Fruit fly (Drosophila melanogaster) whole organism, embryonic: ENCODE measurements around the gene Appl.
A peak's percentile ranks its signal among the peaks of the same experiment; 100 is the strongest.

Source experiments
- Atf6 ChIP-seq: fragments of 200-800 bp; sonication (Bioruptor generic); IDR thresholded peaks from 2 replicates; pipeline ENCODE4 v1.3.6; 2022; ENCODE audit warnings: missing biosample characterization, missing genetic modification characterization
- Bdp1 ChIP-seq: fragments of 200-800 bp; sonication (Bioruptor generic); optimal IDR thresholded peaks from 3 replicates; lab custom pipeline; 2016; ENCODE audit warnings: missing biosample characterization, missing genetic modification characterization
- CG1024 ChIP-seq: fragments of 200-800 bp; sonication (Bioruptor generic); IDR thresholded peaks from 2 replicates; pipeline ENCODE4 v1.3.6; 2022; ENCODE audit warnings: missing biosample characterization, missing genetic modification characterization
- CG10267 ChIP-seq: fragments of 200-800 bp; sonication (Bioruptor generic); optimal IDR thresholded peaks from 2 replicates; lab custom pipeline; 2018; ENCODE audit warnings: missing biosample characterization, mild to moderate bottlenecking, missing genetic modification characterization, moderate library complexity
- CG10366 ChIP-seq: fragments of 200-800 bp; sonication (Bioruptor generic); IDR thresholded peaks from 2 replicates; pipeline ENCODE4 v1.3.6; 2022; ENCODE audit warnings: missing biosample characterization, missing genetic modification characterization
- CG11456 ChIP-seq: fragments of 200-800 bp; sonication (Bioruptor generic); IDR thresholded peaks from 3 replicates; pipeline ENCODE4 v1.3.6; 2022; ENCODE audit warnings: missing biosample characterization, missing genetic modification characterization
- CG12391 ChIP-seq: fragments of 200-800 bp; sonication (Bioruptor generic); optimal IDR thresholded peaks from 3 replicates; lab custom pipeline; 2018; ENCODE audit warnings: missing biosample characterization, mild to moderate bottlenecking, missing genetic modification characterization, moderate library complexity
- CG14710 ChIP-seq: fragments of 200-800 bp; sonication (Bioruptor generic); optimal IDR thresholded peaks from 3 replicates; lab custom pipeline; 2019; ENCODE audit warnings: missing biosample characterization, mild to moderate bottlenecking, missing genetic modification characterization, moderate library complexity
- CG15601 ChIP-seq: fragments of 200-800 bp; sonication (Bioruptor generic); optimal IDR thresholded peaks from 3 replicates; lab custom pipeline; 2019; ENCODE audit warnings: missing biosample characterization, mild to moderate bottlenecking, missing genetic modification characterization, moderate library complexity
- CG1647 ChIP-seq: fragments of 200-800 bp; sonication (Bioruptor generic); optimal IDR thresholded peaks from 3 replicates; lab custom pipeline; 2016; ENCODE audit warnings: missing biosample characterization, missing genetic modification characterization
- CG2678 ChIP-seq: fragments of 200-800 bp; sonication (Bioruptor generic); optimal IDR thresholded peaks from 3 replicates; lab custom pipeline; 2019; ENCODE audit warnings: missing biosample characterization, mild to moderate bottlenecking, missing genetic modification characterization, moderate library complexity
- CG2875 ChIP-seq: fragments of 200-800 bp; sonication (Bioruptor generic); optimal IDR thresholded peaks from 2 replicates; lab custom pipeline; 2017; ENCODE audit warnings: missing biosample characterization, mild to moderate bottlenecking, missing genetic modification characterization, missing genetic modification reagents
- CG2889 ChIP-seq: fragments of 200-800 bp; sonication (Bioruptor generic); IDR thresholded peaks from 3 replicates; pipeline ENCODE4 v1.3.6; 2022; ENCODE audit warnings: missing biosample characterization, missing genetic modification characterization
- CG3726 ChIP-seq: fragments of 200-800 bp; sonication (Bioruptor generic); IDR thresholded peaks from 3 replicates; pipeline ENCODE4, ENCODE4 v1.3.6; 2022; ENCODE audit warnings: missing biosample characterization, missing genetic modification characterization
- CG4282 ChIP-seq: fragments of 200-800 bp; sonication (Bioruptor generic); optimal IDR thresholded peaks from 2 replicates; lab custom pipeline; 2016; ENCODE audit warnings: missing biosample characterization, missing genetic modification characterization
- CG4424 ChIP-seq: fragments of 200-800 bp; sonication (Bioruptor generic); optimal IDR thresholded peaks from 3 replicates; lab custom pipeline; 2016; ENCODE audit warnings: missing biosample characterization, missing genetic modification characterization
- CG5180 ChIP-seq: fragments of 200-800 bp; sonication (Bioruptor generic); optimal IDR thresholded peaks from 3 replicates; lab custom pipeline; 2017; ENCODE audit warnings: missing biosample characterization, missing genetic modification characterization, mild to moderate bottlenecking, moderate library complexity, missing genetic modification reagents
- CG6854 ChIP-seq: fragments of 200-800 bp; sonication (Bioruptor generic); optimal IDR thresholded peaks from 3 replicates; lab custom pipeline; 2017; ENCODE audit warnings: missing biosample characterization, mild to moderate bottlenecking, missing genetic modification characterization
- CG7271 ChIP-seq: fragments of 200-800 bp; sonication (Bioruptor generic); optimal IDR thresholded peaks from 2 replicates; lab custom pipeline; 2018; ENCODE audit warnings: missing biosample characterization, mild to moderate bottlenecking, missing genetic modification characterization, moderate library complexity
- CG7372 ChIP-seq: fragments of 200-800 bp; sonication (Bioruptor generic); IDR thresholded peaks from 2 replicates; pipeline ENCODE4 v1.3.6; 2022; ENCODE audit warnings: missing biosample characterization, missing genetic modification characterization
- CG8281 ChIP-seq: fragments of 200-800 bp; sonication (Bioruptor generic); optimal IDR thresholded peaks from 2 replicates; lab custom pipeline; 2018; ENCODE audit warnings: missing biosample characterization, mild to moderate bottlenecking, missing genetic modification characterization, moderate library complexity
- CG8388 ChIP-seq: fragments of 200-800 bp; sonication (Bioruptor generic); optimal IDR thresholded peaks from 2 replicates; lab custom pipeline; 2019; ENCODE audit warnings: missing biosample characterization, mild to moderate bottlenecking, missing genetic modification characterization, moderate library complexity
- CG8765 ChIP-seq: fragments of 200-800 bp; sonication (Bioruptor generic); IDR thresholded peaks from 2 replicates; pipeline ENCODE4 v1.3.6; 2022; ENCODE audit warnings: missing biosample characterization, missing genetic modification characterization
- CG9876 ChIP-seq: fragments of 200-800 bp; sonication (Bioruptor generic); optimal IDR thresholded peaks from 2 replicates; lab custom pipeline; 2016; ENCODE audit warnings: missing biosample characterization, missing genetic modification characterization
- Dbx ChIP-seq: fragments of 200-800 bp; sonication (Bioruptor generic); IDR thresholded peaks from 3 replicates; pipeline ENCODE4 v1.3.6; 2022; ENCODE audit warnings: missing biosample characterization, missing genetic modification characterization
- Dp ChIP-seq: fragments of 200-800 bp; sonication (Bioruptor generic); optimal IDR thresholded peaks from 2 replicates; lab custom pipeline; 2018; ENCODE audit warnings: missing biosample characterization, mild to moderate bottlenecking, missing genetic modification characterization, moderate library complexity
- Drgx ChIP-seq: fragments of 200-800 bp; sonication (Bioruptor generic); IDR thresholded peaks from 2 replicates; pipeline ENCODE4 v1.3.6; 2022; ENCODE audit warnings: missing biosample characterization, missing genetic modification characterization
- ERR ChIP-seq: fragments of 200-800 bp; sonication (Bioruptor generic); optimal IDR thresholded peaks from 2 replicates; lab custom pipeline; 2016; ENCODE audit warnings: missing biosample characterization, missing genetic modification characterization
- Ets65A ChIP-seq: fragments of 200-800 bp; sonication (Bioruptor generic); peaks from one replicate; lab custom pipeline; 2016; ENCODE audit warnings: missing biosample characterization, missing genetic modification characterization
- Gsc ChIP-seq: fragments of 200-800 bp; sonication (Bioruptor generic); IDR thresholded peaks from 2 replicates; pipeline ENCODE4 v1.3.6; 2022; ENCODE audit warnings: missing biosample characterization, missing genetic modification characterization
- HHEX ChIP-seq: fragments of 200-800 bp; sonication (Bioruptor generic); optimal IDR thresholded peaks from 3 replicates; lab custom pipeline; 2017; ENCODE audit warnings: missing biosample characterization, mild to moderate bottlenecking, missing genetic modification characterization, missing genetic modification reagents
- Hr51 ChIP-seq, 2 experiments: fragments of 200-800 bp; sonication (Bioruptor generic); optimal IDR thresholded peaks; 2 replicates in 1 of 2; 3 replicates in 1 of 2; lab custom pipeline; 2016 to 2018; ENCODE audit warnings: missing biosample characterization in 2 of 2, missing genetic modification characterization in 2 of 2, mild to moderate bottlenecking in 1 of 2, moderate library complexity in 1 of 2
- Med ChIP-seq: fragments of 200-800 bp; sonication (Bioruptor generic); peaks from one replicate; lab custom pipeline; 2016; ENCODE audit warnings: missing biosample characterization, missing genetic modification characterization, mild to moderate bottlenecking, inconsistent platforms, moderate library complexity
- Oaz ChIP-seq: fragments of 200-800 bp; sonication (Bioruptor generic); IDR thresholded peaks from 2 replicates; pipeline ENCODE4 v1.3.6; 2022; ENCODE audit warnings: missing biosample characterization, missing genetic modification characterization
- Pdp1 ChIP-seq, 2 experiments: fragments of 200-800 bp; sonication (Bioruptor generic); optimal IDR thresholded peaks; 3 replicates each; lab custom pipeline; 2016; ENCODE audit warnings: missing biosample characterization in 2 of 2, missing genetic modification characterization in 2 of 2, mild to moderate bottlenecking in 1 of 2, moderate library complexity in 1 of 2
- Ssrp ChIP-seq: fragments of 200-800 bp; sonication (Bioruptor generic); optimal IDR thresholded peaks from 2 replicates; lab custom pipeline; 2018; ENCODE audit warnings: missing biosample characterization, mild to moderate bottlenecking, missing genetic modification characterization, moderate library complexity
- Tbp ChIP-seq: fragments of >200 bp; optimal IDR thresholded peaks from 2 replicates; lab custom pipeline; 2018; ENCODE audit warnings: missing biosample characterization, missing genetic modification characterization
- caup ChIP-seq: fragments of 200-800 bp; sonication (Bioruptor generic); optimal IDR thresholded peaks from 3 replicates; lab custom pipeline; 2017; ENCODE audit warnings: missing biosample characterization, mild to moderate bottlenecking, missing genetic modification characterization, moderate library complexity; ENCODE audit not compliant: severe bottlenecking
- chm ChIP-seq: fragments of 200-800 bp; sonication (Bioruptor generic); IDR thresholded peaks from 2 replicates; pipeline ENCODE4 v1.3.6; 2022; ENCODE audit warnings: missing biosample characterization, missing genetic modification characterization
- dimm ChIP-seq: fragments of 200-800 bp; sonication (Bioruptor generic); IDR thresholded peaks from 2 replicates; pipeline ENCODE4 v1.3.6; 2022; ENCODE audit warnings: missing biosample characterization, missing genetic modification characterization
- dm ChIP-seq: fragments of 200-800 bp; sonication (Bioruptor generic); optimal IDR thresholded peaks from 3 replicates; lab custom pipeline; 2016; ENCODE audit warnings: missing biosample characterization, missing genetic modification characterization
- gcm2 ChIP-seq: fragments of 200-800 bp; sonication (Bioruptor generic); optimal IDR thresholded peaks from 2 replicates; lab custom pipeline; 2016; ENCODE audit warnings: missing biosample characterization, missing genetic modification characterization
- hbn ChIP-seq: fragments of 200-800 bp; sonication (Bioruptor generic); IDR thresholded peaks from 2 replicates; pipeline ENCODE4 v1.3.6; 2022; ENCODE audit warnings: missing biosample characterization, missing genetic modification characterization; ENCODE audit not compliant: partially characterized antibody
- inv ChIP-seq: fragments of 200-800 bp; sonication (Bioruptor generic); IDR thresholded peaks from 2 replicates; pipeline ENCODE4 v1.3.6; 2022; ENCODE audit warnings: missing biosample characterization, missing genetic modification characterization; ENCODE audit not compliant: partially characterized antibody
- maf-S ChIP-seq: fragments of 200-800 bp; sonication (Bioruptor generic); optimal IDR thresholded peaks from 2 replicates; lab custom pipeline; 2016; ENCODE audit warnings: missing biosample characterization, missing genetic modification characterization
- onecut ChIP-seq: fragments of 200-800 bp; sonication (Bioruptor generic); IDR thresholded peaks from 2 replicates; pipeline ENCODE4 v1.3.6; 2022; ENCODE audit warnings: missing biosample characterization, missing genetic modification characterization
- pho ChIP-seq: fragments of 200-800 bp; sonication (Bioruptor generic); optimal IDR thresholded peaks from 2 replicates; lab custom pipeline; 2016; ENCODE audit warnings: missing biosample characterization, missing genetic modification characterization
- toy ChIP-seq: fragments of 200-800 bp; sonication (Bioruptor generic); IDR thresholded peaks from 2 replicates; pipeline ENCODE4 v1.3.6; 2022; ENCODE audit warnings: missing biosample characterization, missing genetic modification characterization
- vnd ChIP-seq: fragments of 200-800 bp; sonication (Bioruptor generic); IDR thresholded peaks from 3 replicates; pipeline ENCODE4 v1.3.6; 2022; ENCODE audit warnings: missing biosample characterization, missing genetic modification characterization; ENCODE audit not compliant: partially characterized antibody

The Appl gene

DNA sequence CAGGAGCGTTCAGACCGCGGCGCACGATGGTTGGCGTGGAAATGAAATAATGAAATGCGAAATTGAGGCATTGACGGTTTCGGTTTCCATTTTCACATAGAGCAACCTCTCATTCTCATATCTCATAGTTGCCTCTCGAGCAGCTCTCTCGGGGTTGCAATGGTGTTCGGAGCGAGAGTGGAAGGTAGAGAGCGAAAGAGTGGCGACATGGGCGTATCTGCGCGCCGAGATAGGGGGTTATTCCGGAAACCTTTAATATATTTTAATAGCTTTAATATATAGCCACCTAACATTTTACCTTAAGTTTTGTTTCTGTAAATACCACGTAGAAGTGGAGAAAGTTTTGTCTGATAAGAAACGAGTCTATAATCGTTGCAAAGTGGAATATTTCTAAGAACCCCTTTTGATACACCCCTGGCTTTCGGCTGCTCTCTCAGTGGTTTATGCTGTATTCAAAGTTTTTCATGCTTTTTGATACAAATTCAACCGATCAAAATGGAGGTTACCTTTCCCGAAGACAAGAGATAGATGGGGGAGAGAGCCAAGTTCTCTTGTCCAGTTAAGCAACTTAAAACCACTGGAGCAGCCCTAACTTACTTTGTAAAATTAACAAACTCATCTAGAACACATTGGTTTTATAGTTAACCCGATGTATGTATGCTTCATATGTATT, 7.0 kb upstream of the Appl start, which contains the start of gene elav (continued):
- TF ChIP-seq CG5180 (GFP tag; lab: Kevin White, UChicago) (peak; percentile 93), Dbx (GFP tag; lab: Robert Waterston, UW) (peak; percentile 99), CG9876 (GFP tag; lab: Kevin White, UChicago) (peak; percentile 87), Tbp (no peak), caup (GFP tag; lab: Kevin White, UChicago) (peak; percentile 99), ERR (GFP tag; lab: Kevin White, UChicago) (peak; percentile 93), CG2875 (GFP tag; lab: Kevin White, UChicago) (peak; percentile 98), CG6854 (GFP tag; lab: Kevin White, UChicago) (peak; percentile 99), Hr51 (GFP tag; optimal IDR thresholded peaks at IDR 0.05; lab: Kevin White, UChicago) (peak; percentile 98 to 99), CG15601 (peak; percentile 98), Oaz (GFP tag; lab: Robert Waterston, UW) (peak; percentile 97), Bdp1 (GFP tag; lab: Kevin White, UChicago) (peak; percentile 92), toy (GFP tag; lab: Robert Waterston, UW) (peak; percentile 96), CG1647 (GFP tag; lab: Kevin White, UChicago) (peak; percentile 96), Dp (GFP tag; lab: Kevin White, UChicago) (peak; percentile 37), inv (GFP tag; lab: Robert Waterston, UW) (no peak), CG8281 (tag; lab: Kevin White, UChicago) (peak; percentile 100), Med (GFP tag; lab: Kevin White, UChicago) (peak; percentile 99), CG1024 (GFP tag; lab: Robert Waterston, UW) (peak; percentile 90), CG7372 (peak; percentile 98), Gsc (GFP tag; lab: Robert Waterston, UW) (peak; percentile 91), CG8765 (GFP tag; lab: Robert Waterston, UW) (peak; percentile 97), CG3726 (peak; percentile 96), Drgx (GFP tag; lab: Robert Waterston, UW) (peak; percentile 99), dimm (GFP tag; lab: Robert Waterston, UW) (peak; percentile 91), hbn (peak; percentile 23; the same call in 1 of the 2 replicates), Pdp1 (GFP tag; optimal IDR thresholded peaks at IDR 0.05; lab: Kevin White, UChicago) (peak; percentile 96 to 98), CG10267 (tag; lab: Kevin White, UChicago) (peak; percentile 97), pho (peak; percentile 96), gcm2 (GFP tag; lab: Kevin White, UChicago) (peak; percentile 96), maf-S (GFP tag; lab: Kevin White, UChicago) (peak; percentile 96), CG2678 (tag; lab: Kevin White, UChicago) (peak; percentile 99), CG14710 (peak; percentile 98), Atf6 (GFP tag; lab: Robert Waterston, UW) (peak; percentile 99), Ets65A (GFP tag; lab: Kevin White, UChicago) (peak; percentile 98), CG12391 (tag; lab: Kevin White, UChicago) (peak; percentile 99), onecut (GFP tag; lab: Robert Waterston, UW) (peak; percentile 97), CG10366 (GFP tag; lab: Robert Waterston, UW) (peak; percentile 97), CG2889 (GFP tag; lab: Robert Waterston, UW) (peak; percentile 95), CG4424 (GFP tag; lab: Kevin White, UChicago) (peak; percentile 99), CG11456 (GFP tag; lab: Robert Waterston, UW) (peak; percentile 98), CG7271 (peak; percentile 90), CG8388 (GFP tag; lab: Kevin White, UChicago) (peak; percentile 98), HHEX (peak; percentile 99), chm (peak; percentile 97), dm (GFP tag; lab: Kevin White, UChicago) (peak; percentile 87), vnd (GFP tag; lab: Robert Waterston, UW) (no peak), Ssrp (tag; lab: Kevin White, UChicago) (peak; percentile 97), CG4282 (GFP tag; lab: Kevin White, UChicago) (peak; percentile 82)
